Fruit fly (Drosophila melanogaster): Measurements from ENCODE around the gene CG4174.

DNA sequence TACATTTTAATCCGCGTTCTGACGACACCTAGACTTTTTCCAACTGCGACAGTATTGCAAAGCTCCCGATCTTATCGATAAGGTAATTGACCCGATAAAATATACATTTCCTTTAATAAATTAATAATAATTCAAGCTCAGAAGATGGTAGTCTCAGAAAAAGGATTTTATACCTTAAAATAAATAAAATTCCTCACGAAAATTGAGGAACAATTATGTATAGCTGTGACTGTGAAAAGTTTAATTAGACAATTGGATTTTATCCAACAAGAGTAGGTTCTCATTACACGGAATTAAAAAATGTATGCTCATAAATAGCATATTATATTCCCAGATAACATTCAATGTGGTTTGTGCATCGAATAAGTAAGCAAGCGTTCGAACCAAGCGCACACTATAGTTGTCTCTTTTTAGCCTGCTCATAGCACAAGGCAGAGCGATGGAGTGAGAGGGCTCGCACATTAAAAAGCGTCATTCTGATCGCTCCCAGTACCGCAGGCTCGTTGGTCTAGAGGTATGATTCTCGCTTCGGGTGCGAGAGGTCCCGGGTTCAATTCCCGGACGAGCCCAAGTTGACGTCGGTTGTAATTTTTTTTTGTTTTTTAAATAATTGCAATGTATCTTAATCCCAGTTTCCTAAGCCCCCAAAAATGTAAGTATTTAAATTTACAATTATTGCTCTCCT is at the start of gene CG4174, which contains the start of gene CG13380:
- TF ChIP-seq Snoo (tag; optimal IDR thresholded peaks at IDR 0.05) (no peak), fd96Ca (GFP tag; IDR thresholded peaks at IDR 0.05) (no peak), CG9948 (tag; optimal IDR thresholded peaks at IDR 0.05) (no peak), Pif1B (GFP tag; optimal IDR thresholded peaks at IDR 0.05) (no peak), CG17806 (tag; optimal IDR thresholded peaks at IDR 0.05) (no peak), CG10348 (GFP tag; IDR thresholded peaks at IDR 0.05) (no peak), CG32121 (GFP tag; IDR thresholded peaks at IDR 0.05) (no peak), D1 (tag; optimal IDR thresholded peaks at IDR 0.05) (peak; percentile 85)

Data from whole organism, pupa.